Worm (Caenorhabditis elegans) whole organism, early embryonic: Measurements from ENCODE around the gene E02H9.9.

Source experiments
- B0310.2 ChIP-seq: sonication (generic microtip); optimal IDR thresholded peaks from 2 replicates; lab custom pipeline; 2016; ENCODE audit warnings: mild to moderate bottlenecking, missing genetic modification characterization, missing compliant biosample characterization
- F13C5.2 ChIP-seq: sonication (generic microtip); optimal IDR thresholded peaks from 2 replicates; lab custom pipeline; 2017; ENCODE audit warnings: mild to moderate bottlenecking, missing genetic modification characterization, inconsistent platforms, missing compliant biosample characterization
- aly-1 ChIP-seq: sonication (generic microtip); optimal IDR thresholded peaks from 2 replicates; lab custom pipeline; 2016; ENCODE audit warnings: missing genetic modification characterization, missing compliant biosample characterization
- ama-1 ChIP-seq: fragments of 150-350 bp; optimal IDR thresholded peaks from 2 replicates; lab custom pipeline; 2014
- ceh-13 ChIP-seq: fragments of 200-800 bp; sonication (Bioruptor generic); optimal IDR thresholded peaks from 2 replicates; lab custom pipeline; 2018; ENCODE audit warnings: mild to moderate bottlenecking, missing genetic modification characterization, missing compliant biosample characterization
- ceh-36 ChIP-seq: sonication (generic microtip); optimal IDR thresholded peaks from 2 replicates; lab custom pipeline; 2016; ENCODE audit warnings: missing genetic modification characterization, inconsistent platforms, missing compliant biosample characterization
- ets-7 ChIP-seq: sonication (generic microtip); optimal IDR thresholded peaks from 2 replicates; lab custom pipeline; 2016; ENCODE audit warnings: missing genotype, missing genetic modification characterization, missing compliant biosample characterization
- flt-1 ChIP-seq: fragments of 200-800 bp; sonication (Bioruptor generic); IDR thresholded peaks from 2 replicates; pipeline ENCODE4 v1.3.6; 2022; ENCODE audit warnings: missing genetic modification characterization, missing compliant biosample characterization
- hmbx-1 ChIP-seq: sonication (generic microtip); optimal IDR thresholded peaks from 2 replicates; lab custom pipeline; 2016; ENCODE audit warnings: mild to moderate bottlenecking, missing genetic modification characterization, missing compliant biosample characterization
- hmg-4 ChIP-seq: fragments of 200-800 bp; sonication (Bioruptor generic); optimal IDR thresholded peaks from 2 replicates; lab custom pipeline; 2018; ENCODE audit warnings: mild to moderate bottlenecking, missing genetic modification characterization, missing compliant biosample characterization
- hnd-1 ChIP-seq: sonication (generic microtip); optimal IDR thresholded peaks from 2 replicates; lab custom pipeline; 2016; ENCODE audit warnings: missing genetic modification characterization, missing compliant biosample characterization
- pes-1 ChIP-seq: fragments of 200-800 bp; sonication (Bioruptor generic); IDR thresholded peaks from 2 replicates; pipeline ENCODE4 v1.3.6; 2022; ENCODE audit warnings: missing genetic modification reagents, missing genetic modification characterization, missing compliant biosample characterization
- scrt-1 ChIP-seq: fragments of 200-800 bp; sonication (Bioruptor generic); IDR thresholded peaks from 2 replicates; pipeline ENCODE4 v1.3.6; 2022; ENCODE audit warnings: missing genetic modification characterization, missing compliant biosample characterization
- sea-1 ChIP-seq: fragments of 200-800 bp; sonication (Bioruptor generic); conservative IDR thresholded peaks from 2 replicates; pipeline ENCODE4 v1.3.6; 2022; ENCODE audit warnings: missing genetic modification characterization, missing compliant biosample characterization
- tbx-11 ChIP-seq: fragments of 200-800 bp; sonication (Bioruptor generic); IDR thresholded peaks from 2 replicates; pipeline ENCODE4 v1.3.6; 2022; ENCODE audit warnings: missing genetic modification characterization, missing compliant biosample characterization
- tbx-37 ChIP-seq: fragments of 200-800 bp; sonication (Bioruptor generic); conservative IDR thresholded peaks from 2 replicates; pipeline ENCODE4 v1.3.6; 2022; ENCODE audit warnings: missing genetic modification reagents, missing genetic modification characterization, missing compliant biosample characterization
- tra-4 ChIP-seq: sonication (generic microtip); optimal IDR thresholded peaks from 2 replicates; lab custom pipeline; 2017; ENCODE audit warnings: missing genetic modification characterization, missing compliant biosample characterization

Gene E02H9.9

DNA sequence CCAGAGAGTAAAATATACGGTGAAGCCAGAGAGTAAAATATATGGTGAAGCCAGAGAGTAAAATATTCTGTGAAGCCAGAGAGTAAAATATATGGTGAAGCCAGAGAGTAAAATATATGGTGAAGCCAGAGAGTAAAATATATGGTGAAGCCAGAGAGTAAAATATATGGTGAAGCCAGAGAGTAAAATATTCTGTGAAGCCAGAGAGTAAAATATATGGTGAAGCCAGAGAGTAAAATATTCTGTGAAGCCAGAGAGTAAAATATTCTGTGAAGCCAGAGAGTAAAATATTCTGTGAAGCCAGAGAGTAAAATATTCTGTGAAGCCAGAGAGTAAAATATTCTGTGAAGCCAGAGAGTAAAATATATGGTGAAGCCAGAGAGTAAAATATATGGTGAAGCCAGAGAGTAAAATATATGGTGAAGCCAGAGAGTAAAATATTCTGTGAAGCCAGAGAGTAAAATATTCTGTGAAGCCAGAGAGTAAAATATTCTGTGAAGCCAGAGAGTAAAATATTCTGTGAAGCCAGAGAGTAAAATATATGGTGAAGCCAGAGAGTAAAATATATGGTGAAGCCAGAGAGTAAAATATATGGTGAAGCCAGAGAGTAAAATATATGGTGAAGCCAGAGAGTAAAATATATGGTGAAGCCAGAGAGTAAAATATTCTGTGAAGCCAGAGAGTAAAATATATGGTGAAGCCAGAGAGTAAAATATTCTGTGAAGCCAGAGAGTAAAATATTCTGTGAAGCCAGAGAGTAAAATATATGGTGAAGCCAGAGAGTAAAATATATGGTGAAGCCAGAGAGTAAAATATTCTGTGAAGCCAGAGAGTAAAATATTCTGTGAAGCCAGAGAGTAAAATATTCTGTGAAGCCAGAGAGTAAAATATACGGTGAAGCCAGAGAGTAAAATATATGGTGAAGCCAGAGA lies 29.4 kb upstream of the E02H9.9 start:
- TF ChIP-seq tbx-11 (GFP tag; lab: Robert Waterston, UW) (peak; percentile 87), flt-1 (GFP tag; lab: Robert Waterston, UW) (peak; percentile 92), scrt-1 (GFP tag; lab: Robert Waterston, UW) (peak; percentile 76), pes-1 (GFP tag; lab: Robert Waterston, UW) (peak; percentile 88), tbx-37 (GFP tag; lab: Robert Waterston, UW) (peak; percentile 99), sea-1 (GFP tag; lab: Robert Waterston, UW) (peak; percentile 87)

DNA sequence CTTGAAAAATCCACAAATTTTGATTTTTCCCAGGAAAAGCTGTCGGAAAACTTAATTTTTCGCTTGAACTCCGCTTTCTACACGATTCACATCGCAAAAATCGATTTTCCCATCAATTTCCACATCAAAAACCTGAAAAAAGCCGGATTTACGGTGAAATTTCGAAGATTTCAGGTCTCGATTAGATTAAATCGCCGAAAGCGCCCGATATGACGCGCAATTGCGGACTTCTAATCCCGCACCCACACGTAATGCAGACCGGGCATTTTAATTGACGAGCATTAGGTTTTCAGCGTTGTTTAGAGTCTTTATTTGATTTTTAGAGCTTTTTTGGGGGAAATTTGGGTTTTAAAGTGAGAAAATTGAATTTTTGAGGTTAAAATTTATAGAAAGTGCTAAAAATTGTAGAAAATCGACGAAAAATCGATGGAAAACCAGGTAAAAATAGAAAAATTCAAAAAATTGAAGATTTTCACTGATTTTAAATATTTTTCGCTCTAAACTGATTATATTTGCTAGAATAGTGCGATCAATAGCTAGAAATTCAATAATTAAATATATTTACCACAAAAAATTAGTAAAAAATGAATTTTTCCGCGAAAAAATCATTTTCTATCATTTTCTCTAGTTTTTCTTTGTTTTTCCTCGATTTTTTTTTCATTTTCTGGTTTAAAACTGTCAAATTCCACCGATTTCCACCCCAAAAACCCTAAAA lies 19.1 kb upstream of the E02H9.9 start, which contains the start of gene Y54F10AL.1:
Gene Y54F10AL.1, plus strand, starts transcription at position 665 of the 715 bp plus-strand sequence.
- TF ChIP-seq ets-7 (tag; lab: Kevin White, UChicago): no peak
- TF ChIP-seq ceh-36: peak; percentile 33
- TF ChIP-seq ama-1 (lab: Kevin White, UChicago): no peak

- TF ChIP-seq ets-7 (tag; lab: Kevin White, UChicago) (no peak), flt-1 (GFP tag; lab: Robert Waterston, UW) (no peak), tbx-37 (GFP tag; lab: Robert Waterston, UW) (no peak), tra-4 (tag; lab: Kevin White, UChicago) (no peak), ama-1 (lab: Kevin White, UChicago) (no peak), tbx-11 (GFP tag; lab: Robert Waterston, UW) (no peak), hmg-4 (no peak), B0310.2 (tag; lab: Kevin White, UChicago) (no peak), F13C5.2 (tag; lab: Kevin White, UChicago) (no peak), pes-1 (GFP tag; lab: Robert Waterston, UW) (no peak), hmbx-1 (tag; lab: Kevin White, UChicago) (no peak), sea-1 (GFP tag; lab: Robert Waterston, UW) (no peak), hnd-1 (no peak), aly-1 (tag; lab: Kevin White, UChicago) (no peak), ceh-13 (GFP tag; lab: Kevin White, UChicago) (no peak), ceh-36 (no peak), scrt-1 (GFP tag; lab: Robert Waterston, UW) (no peak)
Observed at ce11 chrIII:2482754-2483153, 14.7 kb upstream of the E02H9.9 start.

DNA sequence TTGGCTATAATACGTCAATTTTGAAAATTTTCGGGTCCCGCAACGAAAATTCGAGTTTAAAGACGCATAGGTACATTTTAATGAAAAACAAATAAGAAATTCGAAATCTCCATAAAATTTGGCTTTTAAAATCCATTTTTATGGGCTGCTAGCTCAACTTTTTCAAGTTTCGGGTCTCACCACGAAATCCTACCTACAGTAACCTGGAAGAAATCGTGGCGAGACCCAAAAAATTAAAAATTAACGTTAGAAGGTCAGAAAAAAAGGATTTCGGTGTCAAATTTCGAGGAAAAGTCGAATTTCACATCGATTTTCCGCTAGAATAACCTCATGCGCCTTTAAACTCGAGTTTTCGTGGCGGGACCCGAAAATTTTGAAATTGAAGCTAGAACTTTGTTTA lies 14.1 kb upstream of the E02H9.9 start:
- no peak for TF ChIP-seq ceh-13 (GFP tag; lab: Kevin White, UChicago)
- TF ChIP-seq B0310.2 (tag; lab: Kevin White, UChicago): no peak
- TF ChIP-seq ama-1 (lab: Kevin White, UChicago): no peak
- TF ChIP-seq pes-1 (GFP tag; lab: Robert Waterston, UW): no peak
- TF ChIP-seq scrt-1 (GFP tag; lab: Robert Waterston, UW): no peak
- no peak for TF ChIP-seq ets-7 (tag; lab: Kevin White, UChicago)
- TF ChIP-seq F13C5.2 (tag; lab: Kevin White, UChicago): no peak

- no peak for TF ChIP-seq pes-1 (GFP tag; lab: Robert Waterston, UW)
- TF ChIP-seq B0310.2 (tag; lab: Kevin White, UChicago): no peak
- TF ChIP-seq ceh-36: no peak
- no peak for TF ChIP-seq hmg-4
- no peak for TF ChIP-seq scrt-1 (GFP tag; lab: Robert Waterston, UW)
- TF ChIP-seq tra-4 (tag; lab: Kevin White, UChicago): no peak
- no peak for TF ChIP-seq sea-1 (GFP tag; lab: Robert Waterston, UW)
- TF ChIP-seq hmbx-1 (tag; lab: Kevin White, UChicago): no peak
- TF ChIP-seq aly-1 (tag; lab: Kevin White, UChicago): no peak
- no peak for TF ChIP-seq ets-7 (tag; lab: Kevin White, UChicago)
- no peak for TF ChIP-seq tbx-37 (GFP tag; lab: Robert Waterston, UW)
- TF ChIP-seq flt-1 (GFP tag; lab: Robert Waterston, UW): no peak
- TF ChIP-seq ama-1 (lab: Kevin White, UChicago): no peak
- TF ChIP-seq F13C5.2 (tag; lab: Kevin White, UChicago): no peak
- TF ChIP-seq hnd-1: no peak
- no peak for TF ChIP-seq ceh-13 (GFP tag; lab: Kevin White, UChicago)
Observed at ce11 chrIII:2478605-2479004, 10.5 kb upstream of the E02H9.9 start.

DNA sequence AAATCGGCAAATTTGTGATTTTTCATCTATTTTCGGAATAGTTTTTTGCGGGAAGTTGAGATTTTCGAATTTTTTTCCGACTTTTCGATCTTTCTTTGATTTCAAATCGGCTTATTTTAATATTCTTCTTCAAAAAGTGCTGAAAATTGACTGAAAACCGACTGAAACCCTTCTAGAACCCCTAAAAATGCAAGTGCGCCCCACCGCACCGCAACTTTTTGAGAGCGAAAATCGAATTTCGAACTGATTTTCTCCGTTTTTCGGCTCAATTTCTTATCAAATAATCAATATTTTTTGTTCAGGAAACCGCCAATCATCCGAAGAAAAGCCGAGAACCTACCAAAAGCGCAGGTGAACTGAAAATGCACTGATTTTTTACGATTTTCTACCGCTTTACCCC lies 9.2 kb upstream of the E02H9.9 start:
- TF ChIP-seq tbx-11 (GFP tag; lab: Robert Waterston, UW): no peak
- TF ChIP-seq ceh-13 (GFP tag; lab: Kevin White, UChicago): no peak
- TF ChIP-seq flt-1 (GFP tag; lab: Robert Waterston, UW): no peak
- TF ChIP-seq ama-1 (lab: Kevin White, UChicago): no peak
- TF ChIP-seq hmg-4: no peak
- TF ChIP-seq scrt-1 (GFP tag; lab: Robert Waterston, UW): no peak
- no peak for TF ChIP-seq tra-4 (tag; lab: Kevin White, UChicago)
- TF ChIP-seq ceh-36: no peak
- TF ChIP-seq aly-1 (tag; lab: Kevin White, UChicago): no peak
- no peak for TF ChIP-seq hmbx-1 (tag; lab: Kevin White, UChicago)
- no peak for TF ChIP-seq tbx-37 (GFP tag; lab: Robert Waterston, UW)
- TF ChIP-seq pes-1 (GFP tag; lab: Robert Waterston, UW): no peak
- no peak for TF ChIP-seq hnd-1
- no peak for TF ChIP-seq sea-1 (GFP tag; lab: Robert Waterston, UW)
- no peak for TF ChIP-seq B0310.2 (tag; lab: Kevin White, UChicago)
- no peak for TF ChIP-seq F13C5.2 (tag; lab: Kevin White, UChicago)
- no peak for TF ChIP-seq ets-7 (tag; lab: Kevin White, UChicago)
